Worm (Caenorhabditis elegans) whole organism, L3 larva: Measurements from ENCODE around the gene txbp-3.

Experiments
- R02D3.7 ChIP-seq: fragments of 150-350 bp; optimal IDR thresholded peaks from 2 replicates; lab custom pipeline; 2014; ENCODE audit warnings: missing biosample characterization, missing genetic modification characterization
- jun-1 ChIP-seq: fragments of 150-350 bp; optimal IDR thresholded peaks from 2 replicates; lab custom pipeline; 2014; ENCODE audit warnings: missing biosample characterization, missing genetic modification reagents, missing genetic modification characterization
- nhr-77 ChIP-seq: fragments of 150-350 bp; optimal IDR thresholded peaks from 2 replicates; lab custom pipeline; 2014; ENCODE audit warnings: missing biosample characterization, missing genetic modification characterization

DNA sequence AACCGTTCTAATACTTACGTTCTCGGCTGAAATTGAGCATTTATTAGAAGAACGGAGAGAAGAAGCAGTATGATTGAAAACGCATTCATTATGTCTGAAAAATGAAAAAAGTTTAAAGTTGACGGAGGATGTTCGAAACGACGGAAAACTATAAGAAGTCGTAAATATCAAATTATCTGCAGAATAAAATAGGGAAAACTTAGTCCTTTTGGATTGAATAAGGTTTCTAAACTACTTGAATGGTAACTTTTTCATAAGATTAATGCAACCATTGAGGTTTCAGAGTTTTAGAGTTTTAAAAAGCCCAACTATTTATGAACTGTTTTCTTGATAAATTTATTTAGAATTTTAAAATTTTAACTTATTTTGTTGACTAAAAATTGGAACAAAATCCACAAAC, 24.2 kb upstream of the txbp-3 start, which contains the start of gene C45G9.12:
- TF ChIP-seq R02D3.7 (tag; lab: Kevin White, UChicago) (no peak), jun-1 (tag; lab: Kevin White, UChicago) (no peak), nhr-77 (no peak)
